Fruit fly (Drosophila melanogaster): ENCODE data around the gene Tmtc1.
A peak's percentile ranks its signal among the peaks of the same experiment; 100 is the strongest.

The Tmtc1 gene

dm6 chr2L:2752460-2753411 lies 75.2 kb downstream of the Tmtc1 start, which contains the start of gene Pgk (continued):
- no peak for TF ChIP-seq C15 (GFP tag; IDR thresholded peaks at IDR 0.05)
- TF ChIP-seq Xrp1 (GFP tag; IDR thresholded peaks at IDR 0.05) = no peak
- TF ChIP-seq CG9797 (GFP tag; optimal IDR thresholded peaks at IDR 0.05) = no peak
- TF ChIP-seq Doc2 (GFP tag; IDR thresholded peaks at IDR 0.05) = no peak
- no peak for TF ChIP-seq CG17361 (GFP tag; IDR thresholded peaks at IDR 0.05)
- peak; percentile 1 for TF ChIP-seq CG12155 (GFP tag; optimal IDR thresholded peaks at IDR 0.05)
- TF ChIP-seq CG15011 (GFP tag; optimal IDR thresholded peaks at IDR 0.05) = peak; percentile 59
- TF ChIP-seq ap (GFP tag; IDR thresholded peaks at IDR 0.05) = no peak
- no peak for TF ChIP-seq Lhr (GFP tag; optimal IDR thresholded peaks at IDR 0.05)
- TF ChIP-seq Dip2 (GFP tag; IDR thresholded peaks at IDR 0.05) = no peak
- TF ChIP-seq tll (GFP tag; optimal IDR thresholded peaks at IDR 0.05) = no peak
- TF ChIP-seq CG5245 (GFP tag; optimal IDR thresholded peaks at IDR 0.05) = no peak
- peak; percentile 31 for TF ChIP-seq sd (tag; optimal IDR thresholded peaks at IDR 0.05)
- peak; percentile 40 for TF ChIP-seq CG8089 (GFP tag; optimal IDR thresholded peaks at IDR 0.05)
- TF ChIP-seq Mes4 (GFP tag; optimal IDR thresholded peaks at IDR 0.05) = peak; percentile 50
- TF ChIP-seq CG4854 (GFP tag; optimal IDR thresholded peaks at IDR 0.05) = peak; percentile 3
- TF ChIP-seq Bgb (GFP tag; IDR thresholded peaks at IDR 0.05; ENCODE audit: partially characterized antibody) = no peak
- no peak for TF ChIP-seq Rx (GFP tag; IDR thresholded peaks at IDR 0.05)
- TF ChIP-seq CG3281 (GFP tag; optimal IDR thresholded peaks at IDR 0.05) = peak; percentile 74
- TF ChIP-seq danr (GFP tag; IDR thresholded peaks at IDR 0.05) = no peak
- TF ChIP-seq seq (GFP tag; IDR thresholded peaks at IDR 0.05) = no peak
- peak; percentile 78 for TF ChIP-seq gro (GFP tag; optimal IDR thresholded peaks at IDR 0.05)
- TF ChIP-seq CG43689 (GFP tag; IDR thresholded peaks at IDR 0.05) = no peak
- no peak for TF ChIP-seq CG14441 (GFP tag; IDR thresholded peaks at IDR 0.05)
- TF ChIP-seq eve (GFP tag; optimal IDR thresholded peaks at IDR 0.05) = no peak
- TF ChIP-seq CG12299 (tag; optimal IDR thresholded peaks at IDR 0.05) = peak; percentile 48
- no peak for TF ChIP-seq trh (GFP tag; optimal IDR thresholded peaks at IDR 0.05)
- no peak for TF ChIP-seq CG3065 (GFP tag; optimal IDR thresholded peaks at IDR 0.05)
- no peak for TF ChIP-seq hth (optimal IDR thresholded peaks at IDR 0.05)
- no peak for TF ChIP-seq gt (GFP tag; IDR thresholded peaks at IDR 0.05)
- no peak for TF ChIP-seq Dfd (GFP tag; optimal IDR thresholded peaks at IDR 0.05)
- no peak for TF ChIP-seq ase (GFP tag; IDR thresholded peaks at IDR 0.05)
- TF ChIP-seq CG10431 (GFP tag; optimal IDR thresholded peaks at IDR 0.05) = peak; percentile 12
- TF ChIP-seq disco-r (GFP tag; optimal IDR thresholded peaks at IDR 0.05) = peak; percentile 3
- no peak for TF ChIP-seq fd64A (GFP tag; optimal IDR thresholded peaks at IDR 0.05)
- TF ChIP-seq CG3838 (GFP tag; optimal IDR thresholded peaks at IDR 0.05) = peak; percentile 5
- peak; percentile 17 for TF ChIP-seq CG8944 (GFP tag; optimal IDR thresholded peaks at IDR 0.05)
- no peak for TF ChIP-seq CG6689 (GFP tag; IDR thresholded peaks at IDR 0.05)
- peak; percentile 88 for TF ChIP-seq HLHmδ (GFP tag; optimal IDR thresholded peaks at IDR 0.05)
- TF ChIP-seq CG8388 (GFP tag; optimal IDR thresholded peaks at IDR 0.05) = peak; percentile 26
- no peak for TF ChIP-seq al (GFP tag; IDR thresholded peaks at IDR 0.05)
- no peak for TF ChIP-seq CG14860 (GFP tag; IDR thresholded peaks at IDR 0.05; ENCODE audit: partially characterized antibody)
- peak; percentile 45 for TF ChIP-seq dmrt99B (tag; optimal IDR thresholded peaks at IDR 0.05)
- no peak for TF ChIP-seq Dll (GFP tag; IDR thresholded peaks at IDR 0.05; ENCODE audit: partially characterized antibody)
- TF ChIP-seq CG10565 (GFP tag; optimal IDR thresholded peaks at IDR 0.05) = no peak
- peak; percentile 14 for TF ChIP-seq tap (tag; optimal IDR thresholded peaks at IDR 0.05)
- no peak for TF ChIP-seq cas (GFP tag; IDR thresholded peaks at IDR 0.05)
- peak; percentile 38 for TF ChIP-seq Oli (tag; optimal IDR thresholded peaks at IDR 0.05)
- TF ChIP-seq CG7372 (GFP tag; IDR thresholded peaks at IDR 0.05) = no peak
- TF ChIP-seq NFAT (GFP tag; IDR thresholded peaks at IDR 0.05) = no peak
